Worm (Caenorhabditis elegans): ENCODE measurements around the gene cept-1.
A peak's percentile ranks its signal among the peaks of the same experiment; 100 is the strongest.

cept-1 gene

DNA sequence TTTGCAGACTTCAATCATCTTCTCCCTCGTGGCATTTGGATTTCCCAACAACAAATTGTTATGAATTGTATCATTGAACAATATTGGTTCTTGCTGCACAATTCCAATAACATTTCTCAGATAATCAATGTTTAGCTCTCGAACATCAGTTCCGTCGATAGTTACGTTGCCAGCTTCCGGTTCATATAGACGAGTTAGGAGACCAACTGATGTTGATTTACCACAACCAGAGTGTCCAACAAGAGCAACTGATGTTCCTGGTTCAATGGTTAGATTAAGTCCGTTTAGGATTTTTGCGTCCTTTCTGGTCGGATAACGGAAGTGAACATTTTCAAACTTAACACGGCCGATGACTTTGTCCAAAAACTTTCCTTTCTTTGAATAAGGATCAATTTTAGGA lies 7.8 kb upstream of the cept-1 start:
- TF ChIP-seq ets-4 (tag; optimal IDR thresholded peaks at IDR 0.05) = no peak
- TF ChIP-seq ceh-2 (tag; optimal IDR thresholded peaks at IDR 0.05) = no peak
- no peak for TF ChIP-seq pag-3 (tag; optimal IDR thresholded peaks at IDR 0.05; ENCODE audit: borderline replicate concordance)

DNA sequence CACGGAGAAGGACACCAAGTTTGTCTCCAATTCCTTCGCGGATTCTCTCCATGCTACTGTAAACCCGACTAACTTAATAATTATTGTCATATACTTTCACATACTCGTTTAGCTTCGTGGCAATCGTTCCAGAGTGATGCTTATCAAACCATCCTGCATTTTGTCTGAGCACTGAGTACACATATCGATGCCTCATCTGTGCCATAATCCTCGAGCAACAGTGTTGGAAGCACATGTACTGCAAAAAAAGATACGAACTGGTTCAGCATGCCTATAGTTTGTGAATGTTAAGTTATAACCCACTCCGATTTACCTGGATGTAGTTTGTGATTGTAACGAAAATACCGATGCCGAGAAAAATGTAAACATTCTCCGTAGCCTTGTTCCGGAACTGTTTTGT lies 6.9 kb upstream of the cept-1 start:
- TF ChIP-seq npax-4 (tag; optimal IDR thresholded peaks at IDR 0.05) (no peak), ets-4 (tag; optimal IDR thresholded peaks at IDR 0.05) (no peak), pqm-1 (tag; optimal IDR thresholded peaks at IDR 0.05) (no peak), ceh-30 (tag; optimal IDR thresholded peaks at IDR 0.05) (no peak), odd-2 (tag; optimal IDR thresholded peaks at IDR 0.05) (no peak), ceh-18 (tag; optimal IDR thresholded peaks at IDR 0.05) (no peak), pha-4 (tag; optimal IDR thresholded peaks at IDR 0.05) (no peak), unc-42 (tag; optimal IDR thresholded peaks at IDR 0.05) (no peak), ceh-6 (GFP tag; optimal IDR thresholded peaks at IDR 0.05) (no peak)

DNA sequence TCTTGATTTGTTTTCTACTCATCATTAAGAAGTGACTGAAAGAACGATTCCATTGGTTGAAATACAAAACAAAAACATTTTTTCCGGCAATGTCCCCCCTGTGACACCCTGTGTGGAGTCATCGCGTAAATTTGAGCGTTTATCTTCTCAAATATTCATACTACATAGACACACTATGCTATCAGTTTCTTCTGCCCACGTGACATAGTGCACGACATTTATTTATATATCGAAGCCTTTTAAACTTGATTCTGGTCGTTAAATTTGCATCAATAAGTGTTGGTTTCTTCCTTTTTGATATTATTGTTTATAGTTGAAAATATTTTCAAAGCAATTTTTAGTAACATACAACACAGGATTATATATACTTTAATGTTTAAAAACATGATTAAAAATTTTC lies 2.9 kb upstream of the cept-1 start:
- no peak for TF ChIP-seq dmd-4 (tag; optimal IDR thresholded peaks at IDR 0.05; ENCODE audit: borderline replicate concordance)
- TF ChIP-seq fkh-10 (GFP tag; optimal IDR thresholded peaks at IDR 0.05) = no peak
- no peak for TF ChIP-seq ceh-14 (tag; optimal IDR thresholded peaks at IDR 0.05)
- no peak for TF ChIP-seq ttx-3 (tag; optimal IDR thresholded peaks at IDR 0.05)
- no peak for TF ChIP-seq K09A11.1 (tag; optimal IDR thresholded peaks at IDR 0.05; ENCODE audit: insufficient read depth)
- no peak for TF ChIP-seq pros-1 (tag; optimal IDR thresholded peaks at IDR 0.05)
- TF ChIP-seq dve-1 (tag; optimal IDR thresholded peaks at IDR 0.05) = no peak
- TF ChIP-seq hlh-13 (GFP tag; optimal IDR thresholded peaks at IDR 0.05) = no peak
- TF ChIP-seq unc-55 (GFP tag; optimal IDR thresholded peaks at IDR 0.05) = no peak
- no peak for TF ChIP-seq ama-1 (optimal IDR thresholded peaks at IDR 0.05)
- no peak for TF ChIP-seq ahr-1 (tag; optimal IDR thresholded peaks at IDR 0.05)
- no peak for TF ChIP-seq lin-11 (tag; optimal IDR thresholded peaks at IDR 0.05)
- no peak for TF ChIP-seq tbx-2 (tag; optimal IDR thresholded peaks at IDR 0.05)
- TF ChIP-seq ceh-48 (tag; optimal IDR thresholded peaks at IDR 0.05) = no peak
- TF ChIP-seq ceh-24 (tag; optimal IDR thresholded peaks at IDR 0.05) = no peak
- TF ChIP-seq nhr-232 (tag; optimal IDR thresholded peaks at IDR 0.05) = no peak
- no peak for TF ChIP-seq hlh-8 (tag; optimal IDR thresholded peaks at IDR 0.05)
- no peak for TF ChIP-seq ceh-19 (GFP tag; optimal IDR thresholded peaks at IDR 0.05)
- no peak for TF ChIP-seq lim-6 (tag; optimal IDR thresholded peaks at IDR 0.05)
- TF ChIP-seq ceh-34 (tag; optimal IDR thresholded peaks at IDR 0.05) = no peak

DNA sequence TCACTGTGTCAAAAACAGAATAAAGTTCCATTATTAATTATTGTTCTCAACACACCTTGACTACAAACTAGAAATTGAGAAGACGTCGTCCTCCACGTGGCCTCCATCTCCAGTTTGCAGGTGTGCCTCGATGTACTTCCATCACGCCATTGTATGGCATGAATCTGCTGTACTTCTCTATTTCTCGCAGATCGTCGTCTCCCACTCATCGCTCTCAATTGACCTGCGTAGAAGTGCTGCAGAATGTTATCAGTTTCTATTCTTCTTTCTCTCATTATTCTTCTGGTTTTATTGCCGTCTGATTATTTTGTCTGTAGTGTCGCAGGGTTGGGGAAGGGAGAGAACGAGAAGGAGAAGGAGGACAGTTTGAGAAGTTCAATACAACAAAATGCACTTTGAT lies 2.2 kb upstream of the cept-1 start:
- no peak for TF ChIP-seq ama-1 (optimal IDR thresholded peaks at IDR 0.05)
- no peak for TF ChIP-seq ceh-31 (tag; optimal IDR thresholded peaks at IDR 0.05)
- TF ChIP-seq odd-2 (tag; optimal IDR thresholded peaks at IDR 0.05) = no peak
- TF ChIP-seq hlh-30 (tag; optimal IDR thresholded peaks at IDR 0.05; ENCODE audit: insufficient read depth) = no peak
- TF ChIP-seq K09A11.1 (tag; optimal IDR thresholded peaks at IDR 0.05; ENCODE audit: insufficient read depth) = no peak
- TF ChIP-seq fkh-10 (GFP tag; optimal IDR thresholded peaks at IDR 0.05) = no peak
- peak; percentile 40 for TF ChIP-seq elt-2 (tag; optimal IDR thresholded peaks at IDR 0.05)

DNA sequence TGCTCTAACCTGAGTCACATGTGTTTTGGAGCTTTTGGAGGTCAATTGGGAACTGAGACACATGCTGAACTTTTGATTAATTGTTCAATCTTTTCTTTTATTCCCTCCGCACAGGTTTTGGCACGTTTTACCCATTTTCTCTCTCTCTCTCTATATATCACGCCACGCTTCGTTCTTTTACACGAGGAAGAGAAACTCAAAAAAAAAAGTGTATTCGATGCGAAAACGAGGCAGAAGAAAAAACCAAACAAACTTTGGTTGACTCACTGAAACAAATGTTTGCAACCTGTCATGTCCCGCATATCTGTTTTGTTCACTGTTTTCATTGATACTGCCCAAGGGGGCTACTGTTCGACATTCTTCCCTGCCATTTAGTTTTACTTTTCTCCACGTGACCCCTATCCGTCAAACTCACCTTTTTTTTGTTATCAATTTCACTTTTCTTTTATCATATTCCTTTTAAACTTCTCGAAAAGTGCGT lies 543 bp upstream of the cept-1 start:
- TF ChIP-seq F13H6.1 (tag; optimal IDR thresholded peaks at IDR 0.05) = no peak
- TF ChIP-seq ets-4 (tag; optimal IDR thresholded peaks at IDR 0.05) = no peak
- TF ChIP-seq rnt-1 (tag; optimal IDR thresholded peaks at IDR 0.05) = no peak
- TF ChIP-seq ceh-24 (tag; optimal IDR thresholded peaks at IDR 0.05) = no peak
- no peak for TF ChIP-seq ref-2 (tag; optimal IDR thresholded peaks at IDR 0.05)
- no peak for TF ChIP-seq fax-1 (tag; optimal IDR thresholded peaks at IDR 0.05)
- no peak for TF ChIP-seq ama-1 (optimal IDR thresholded peaks at IDR 0.05)
- no peak for TF ChIP-seq madf-2 (tag; optimal IDR thresholded peaks at IDR 0.05)
- TF ChIP-seq dve-1 (tag; optimal IDR thresholded peaks at IDR 0.05) = no peak
- no peak for TF ChIP-seq nhr-11 (tag; optimal IDR thresholded peaks at IDR 0.05)
- TF ChIP-seq ttx-3 (tag; optimal IDR thresholded peaks at IDR 0.05) = no peak
- TF ChIP-seq ceh-14 (tag; optimal IDR thresholded peaks at IDR 0.05) = no peak
- TF ChIP-seq eyg-1 (tag; optimal IDR thresholded peaks at IDR 0.05) = no peak
- TF ChIP-seq unc-55 (GFP tag; optimal IDR thresholded peaks at IDR 0.05) = no peak
- TF ChIP-seq hlh-15 (tag; optimal IDR thresholded peaks at IDR 0.05) = no peak
